Fruit fly (Drosophila melanogaster): ENCODE data around the gene crim.

crim gene

DNA sequence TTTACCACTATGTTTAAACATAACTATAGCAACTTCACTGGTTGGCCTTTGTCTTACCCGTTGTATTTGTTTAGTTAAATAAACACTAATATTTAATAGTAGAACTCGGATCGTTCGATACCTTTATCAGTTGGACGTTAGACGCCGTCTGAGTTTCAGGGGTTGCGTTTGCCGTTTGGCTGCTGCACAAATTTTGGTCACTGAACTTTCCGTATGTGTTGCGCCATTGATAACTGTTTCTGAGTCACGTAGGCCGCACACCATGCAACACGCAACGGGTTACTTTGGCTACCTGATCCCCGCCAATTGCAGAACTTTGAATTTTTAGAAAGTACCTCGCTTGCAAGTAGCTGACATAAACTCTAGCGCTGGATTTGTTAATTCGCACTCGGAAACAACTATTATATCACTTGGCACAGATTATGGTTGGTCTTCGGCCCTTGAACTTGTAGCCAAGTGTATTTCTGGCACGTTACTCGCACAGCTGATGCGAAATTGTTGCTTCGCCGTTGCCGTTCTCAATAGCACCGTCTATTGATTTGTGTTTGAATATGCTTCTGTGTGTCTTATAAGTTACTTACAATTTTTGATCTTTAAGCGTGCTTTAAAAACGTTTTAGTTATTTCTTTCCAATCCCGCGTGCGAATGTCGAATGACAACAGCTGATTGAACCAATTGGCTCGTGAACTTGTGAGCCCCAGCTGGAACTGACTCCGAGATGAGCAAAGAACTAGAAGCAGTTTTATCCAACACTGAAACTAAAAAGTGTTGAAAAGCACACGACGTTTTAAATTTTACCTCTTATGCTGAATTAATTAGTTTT lies 14.7 kb downstream of the crim start, which contains the start of gene Dph1 (continued):
- TF ChIP-seq Aef1 (GFP tag; IDR thresholded peaks at IDR 0.05) (peak; percentile 73), CG13296 (GFP tag; optimal IDR thresholded peaks at IDR 0.05) (peak; percentile 70), Gug (GFP tag; IDR thresholded peaks at IDR 0.05) (peak; percentile 86), CG11560 (tag; IDR thresholded peaks at IDR 0.05) (peak; percentile 73), fd102C (GFP tag; optimal IDR thresholded peaks at IDR 0.05) (no peak), CG15269 (tag; optimal IDR thresholded peaks at IDR 0.05) (peak; percentile 84), CG18476 (GFP tag; optimal IDR thresholded peaks at IDR 0.05) (peak; percentile 49), CG2202 (tag; optimal IDR thresholded peaks at IDR 0.05) (peak; percentile 60), CG7786 (GFP tag; optimal IDR thresholded peaks at IDR 0.05) (peak; percentile 85), CG1602 (GFP tag; optimal IDR thresholded peaks at IDR 0.05) (peak; percentile 39), Kr (GFP tag; optimal IDR thresholded peaks at IDR 0.05) (peak; percentile 80), Hr3 (GFP tag; optimal IDR thresholded peaks at IDR 0.05) (peak; percentile 65), odd (GFP tag; optimal IDR thresholded peaks at IDR 0.05) (peak; percentile 76), trem (tag; optimal IDR thresholded peaks at IDR 0.05) (peak; percentile 59), klu (GFP tag; IDR thresholded peaks at IDR 0.05) (no peak; the same call in 1 of the 2 replicates), ci (GFP tag; IDR thresholded peaks at IDR 0.05) (peak; percentile 95), caup (GFP tag; optimal IDR thresholded peaks at IDR 0.05; ENCODE audit: severe bottlenecking) (peak; percentile 87), Elba2 (GFP tag; optimal IDR thresholded peaks at IDR 0.05) (peak; percentile 92), CG12769 (tag; optimal IDR thresholded peaks at IDR 0.05) (peak; percentile 90), Rfx (GFP tag; IDR thresholded peaks at IDR 0.05) (peak; percentile 83), Fer1 (GFP tag; optimal IDR thresholded peaks at IDR 0.05) (peak; percentile 84), CG11093 (GFP tag; IDR thresholded peaks at IDR 0.05) (no peak; the same call in 2 of the 3 replicates), CG34224 (GFP tag; IDR thresholded peaks at IDR 0.05; ENCODE audit: partially characterized antibody) (peak; percentile 64), CG10267 (tag; optimal IDR thresholded peaks at IDR 0.05) (peak; percentile 96), psq (GFP tag; optimal IDR thresholded peaks at IDR 0.05) (no peak), Opbp (GFP tag; IDR thresholded peaks at IDR 0.05; ENCODE audit: partially characterized antibody) (peak; percentile 46; the same call in 1 of the 3 replicates), Lim3 (GFP tag; IDR thresholded peaks at IDR 0.05) (no peak), grn (GFP tag; optimal IDR thresholded peaks at IDR 0.05) (peak; percentile 12), CG1603 (tag; optimal IDR thresholded peaks at IDR 0.05) (peak; percentile 93), Bteb2 (GFP tag; optimal IDR thresholded peaks at IDR 0.05) (peak; percentile 53), CG17829 (tag; optimal IDR thresholded peaks at IDR 0.05) (peak; percentile 82), eyg (GFP tag; optimal IDR thresholded peaks at IDR 0.05) (peak; percentile 80), Abd-B (GFP tag; optimal IDR thresholded peaks at IDR 0.05) (no peak), GATAe (GFP tag; conservative IDR thresholded peaks at IDR 0.05) (no peak), CG11723 (GFP tag; optimal IDR thresholded peaks at IDR 0.05) (peak; percentile 78), hkb (optimal IDR thresholded peaks at IDR 0.05) (no peak), hkb (GFP tag; IDR thresholded peaks at IDR 0.05) (peak; percentile 92), scrt (GFP tag; optimal IDR thresholded peaks at IDR 0.05) (peak; percentile 88), Hsf (GFP tag; optimal IDR thresholded peaks at IDR 0.05) (peak; percentile 76), otp (GFP tag; IDR thresholded peaks at IDR 0.05) (peak; percentile 79; the same call in 2 of the 3 replicates), gcm (GFP tag; optimal IDR thresholded peaks at IDR 0.05) (peak; percentile 82), exex (tag; optimal IDR thresholded peaks at IDR 0.05) (peak; percentile 33), ac (GFP tag; optimal IDR thresholded peaks at IDR 0.05) (peak; percentile 48), CG14050 (GFP tag; IDR thresholded peaks at IDR 0.05) (peak; percentile 82), jigr1 (GFP tag; IDR thresholded peaks at IDR 0.05) (0 out of 3 replicates have a peak, but pooled peaks have one; percentile 69), CG12236 (GFP tag; optimal IDR thresholded peaks at IDR 0.05) (peak; percentile 68), CG13287 (GFP tag; IDR thresholded peaks at IDR 0.05; ENCODE audit: partially characterized antibody) (peak; percentile 57), chinmo (GFP tag; IDR thresholded peaks at IDR 0.05; ENCODE audit: partially characterized antibody) (0 out of 4 replicates have a peak, but pooled peaks have one; percentile 34)

Data from whole organism, embryonic.